Worm (Caenorhabditis elegans): Measurements from ENCODE around the gene Y39A1A.17.

Y39A1A.17 gene

DNA sequence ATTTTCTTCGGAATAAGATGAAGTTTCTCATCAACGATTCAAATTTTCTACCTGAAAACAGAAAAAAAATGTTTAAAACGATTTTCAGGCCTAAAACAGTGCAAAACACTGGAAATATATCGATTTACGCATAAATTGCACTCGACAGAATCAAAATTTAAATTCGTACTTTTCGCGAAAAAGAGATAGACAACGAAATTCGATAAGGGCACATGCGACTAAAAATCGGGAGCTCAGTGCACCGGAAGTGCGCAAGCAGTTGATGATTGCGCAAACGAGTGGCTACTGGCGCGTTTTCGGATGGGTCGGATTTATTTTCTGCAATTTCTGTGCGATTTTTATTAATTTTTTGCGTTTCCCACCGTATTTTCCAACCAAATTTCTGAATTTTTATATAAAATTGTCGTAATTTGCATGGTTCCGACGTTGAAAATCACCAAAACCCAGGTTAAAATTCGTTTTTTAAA is 16.1 kb upstream of the Y39A1A.17 start, which contains the start of the genes Y39A1A.21 and Y39A1A.22 (continued):
- TF ChIP-seq unc-86 (tag; optimal IDR thresholded peaks at IDR 0.05) (peak; percentile 82), nhr-76 (tag; optimal IDR thresholded peaks at IDR 0.05) (no peak), tlp-1 (tag; optimal IDR thresholded peaks at IDR 0.05) (no peak), ztf-11 (tag; optimal IDR thresholded peaks at IDR 0.05) (peak in 1 of 2 experiments; percentile 75), sox-4 (tag; optimal IDR thresholded peaks at IDR 0.05) (peak; percentile 76), swsn-7 (tag; optimal IDR thresholded peaks at IDR 0.05) (peak; percentile 86), lsy-2 (tag; optimal IDR thresholded peaks at IDR 0.05) (peak; percentile 86 to 88), skn-1 (tag; optimal IDR thresholded peaks at IDR 0.05) (peak; percentile 53), xbp-1 (tag; optimal IDR thresholded peaks at IDR 0.05) (peak; percentile 83), dpl-1 (GFP tag; optimal IDR thresholded peaks at IDR 0.05) (peak; percentile 79 to 85 (median 82)), aha-1 (tag; optimal IDR thresholded peaks at IDR 0.05) (peak; percentile 43), mab-9 (GFP tag; IDR thresholded peaks at IDR 0.05) (peak; percentile 80), nhr-12 (tag; optimal IDR thresholded peaks at IDR 0.05) (no peak), ama-1 (optimal IDR thresholded peaks at IDR 0.05) (no peak), ceh-8 (GFP tag; optimal IDR thresholded peaks at IDR 0.05) (peak; percentile 60), irx-1 (tag; optimal IDR thresholded peaks at IDR 0.05) (peak; percentile 87), pax-3 (tag; optimal IDR thresholded peaks at IDR 0.05) (peak; percentile 49), pqm-1 (tag; optimal IDR thresholded peaks at IDR 0.05) (no peak), unc-98 (GFP tag; IDR thresholded peaks at IDR 0.05) (no peak), efl-3 (GFP tag; optimal IDR thresholded peaks at IDR 0.05) (peak; percentile 46), blmp-1 (tag; optimal IDR thresholded peaks at IDR 0.05) (no peak), nhr-77 (tag; optimal IDR thresholded peaks at IDR 0.05) (peak; percentile 84), egl-13 (tag; optimal IDR thresholded peaks at IDR 0.05) (peak; percentile 64), nhr-85 (tag) (peak; percentile 94), mep-1 (tag; optimal IDR thresholded peaks at IDR 0.05) (peak; percentile 88), nhr-19 (GFP tag; conservative IDR thresholded peaks at IDR 0.05) (peak; percentile 86), mdl-1 (tag; optimal IDR thresholded peaks at IDR 0.05) (peak in 1 of 2 experiments; percentile 66), rnt-1 (tag; optimal IDR thresholded peaks at IDR 0.05) (peak; percentile 92), nhr-20 (tag; optimal IDR thresholded peaks at IDR 0.05) (peak; percentile 78), elt-2 (tag; optimal IDR thresholded peaks at IDR 0.05) (peak; percentile 49), nhr-90 (tag; optimal IDR thresholded peaks at IDR 0.05; ENCODE audit: poor library complexity) (peak; percentile 86), lin-39 (tag; optimal IDR thresholded peaks at IDR 0.05) (peak; percentile 85), dsc-1 (tag; optimal IDR thresholded peaks at IDR 0.05) (peak; percentile 91), efl-1 (optimal IDR thresholded peaks at IDR 0.05) (peak; percentile 84 to 86), efl-1 (GFP tag; optimal IDR thresholded peaks at IDR 0.05 in 1 of 2) (peak; percentile 80 to 98), lin-15B (tag; optimal IDR thresholded peaks at IDR 0.05) (peak; percentile 69), lin-35 (GFP tag; optimal IDR thresholded peaks at IDR 0.05) (peak; percentile 83 to 88), C34B4.2 (tag; optimal IDR thresholded peaks at IDR 0.05) (peak; percentile 20), F16B12.6 (tag; optimal IDR thresholded peaks at IDR 0.05) (peak; percentile 73), isw-1 (GFP tag; IDR thresholded peaks at IDR 0.05) (peak; percentile 78), ceh-88 (GFP tag; IDR thresholded peaks at IDR 0.05) (peak; percentile 45; the same call in 1 of the 2 replicates), aly-2 (tag; optimal IDR thresholded peaks at IDR 0.05) (peak; percentile 86), lin-13 (GFP tag; optimal IDR thresholded peaks at IDR 0.05) (peak; percentile 86), nhr-11 (tag; optimal IDR thresholded peaks at IDR 0.05) (peak; percentile 35), tbx-2 (tag; optimal IDR thresholded peaks at IDR 0.05) (peak; percentile 87), nhr-47 (tag; optimal IDR thresholded peaks at IDR 0.05) (peak; percentile 93), jun-1 (tag; optimal IDR thresholded peaks at IDR 0.05) (peak; percentile 81), hlh-4 (tag; optimal IDR thresholded peaks at IDR 0.05) (no peak), ceh-82 (tag; optimal IDR thresholded peaks at IDR 0.05) (peak; percentile 84 to 93 (median 86)), mef-2 (tag; optimal IDR thresholded peaks at IDR 0.05) (peak; percentile 33), nhr-71 (tag; optimal IDR thresholded peaks at IDR 0.05) (peak; percentile 89), grh-1 (GFP tag; IDR thresholded peaks at IDR 0.05) (peak; percentile 75)
